Worm (Caenorhabditis elegans) whole organism, L1 larva: ENCODE data around the gene unc-83.

Experiments used
- C04F5.9 ChIP-seq: sonication (generic microtip); optimal IDR thresholded peaks from 2 replicates; lab custom pipeline; 2016; ENCODE audit warnings: missing genetic modification characterization, missing compliant biosample characterization
- C16A3.4 ChIP-seq: fragments of 150-350 bp; optimal IDR thresholded peaks from 2 replicates; lab custom pipeline; 2014; ENCODE audit warnings: missing biosample characterization, missing genetic modification characterization
- F16B12.6 ChIP-seq: fragments of 150-350 bp; optimal IDR thresholded peaks from 2 replicates; lab custom pipeline; 2014; ENCODE audit warnings: missing biosample characterization, missing genetic modification characterization
- Y116A8C.19 ChIP-seq: sonication (generic microtip); optimal IDR thresholded peaks from 2 replicates; lab custom pipeline; 2016; ENCODE audit warnings: missing compliant biosample characterization, missing genetic modification characterization, borderline replicate concordance
- aha-1 ChIP-seq: fragments of 150-350 bp; optimal IDR thresholded peaks from 2 replicates; lab custom pipeline; 2014; ENCODE audit warnings: missing biosample characterization, missing genetic modification characterization
- ama-1 ChIP-seq: fragments of 150-350 bp; optimal IDR thresholded peaks from 2 replicates; lab custom pipeline; 2014
- blmp-1 ChIP-seq: fragments of 150-350 bp; optimal IDR thresholded peaks from 2 replicates; lab custom pipeline; 2014; ENCODE audit warnings: missing biosample characterization, missing genetic modification characterization
- dpl-1 ChIP-seq, 3 experiments: fragments of 150-350 bp in 2 of 3; sonication (generic microtip) in 1 of 3; optimal IDR thresholded peaks; 2 replicates each; lab custom pipeline; 2014 to 2017; ENCODE audit warnings: missing biosample characterization in 3 of 3, missing genetic modification characterization in 3 of 3, missing genetic modification reagents in 3 of 3
- efl-1 ChIP-seq, 4 experiments: fragments of 150-350 bp; optimal IDR thresholded peaks in 3 of 4; peaks in 1 of 4; 1 replicate in 1 of 4; 2 replicates in 3 of 4; lab custom pipeline; 2014; ENCODE audit warnings: missing biosample characterization in 2 of 4, missing genetic modification characterization in 2 of 4, missing genetic modification reagents in 2 of 4
- egl-27 ChIP-seq, 2 experiments: fragments of 150-350 bp in 1 of 2; sonication (generic microtip); optimal IDR thresholded peaks; 3 replicates each; lab custom pipeline; 2017 to 2018; ENCODE audit warnings: missing biosample characterization in 2 of 2, missing genetic modification characterization in 2 of 2, missing genetic modification reagents in 2 of 2
- elt-2 ChIP-seq: sonication (generic microtip); optimal IDR thresholded peaks from 2 replicates; lab custom pipeline; 2016; ENCODE audit warnings: missing genetic modification characterization, mild to moderate bottlenecking, inconsistent platforms, missing compliant biosample characterization, missing genetic modification reagents
- elt-3 ChIP-seq, 6 experiments: fragments of 150-350 bp in 1 of 6; sonication (generic microtip); optimal IDR thresholded peaks; 2 replicates each; lab custom pipeline; 2017 to 2018; ENCODE audit warnings: missing biosample characterization in 6 of 6, missing genetic modification characterization in 6 of 6, inconsistent platforms in 1 of 6
- fkh-8 ChIP-seq: sonication (generic microtip); optimal IDR thresholded peaks from 2 replicates; lab custom pipeline; 2016; ENCODE audit warnings: mild to moderate bottlenecking, missing genetic modification characterization, missing compliant biosample characterization
- hpl-2 ChIP-seq: fragments of 150-350 bp; optimal IDR thresholded peaks from 2 replicates; lab custom pipeline; 2014; ENCODE audit warnings: missing biosample characterization, missing genetic modification reagents, missing genetic modification characterization
- irx-1 ChIP-seq: sonication (generic microtip); optimal IDR thresholded peaks from 2 replicates; lab custom pipeline; 2016; ENCODE audit warnings: missing genetic modification characterization, missing compliant biosample characterization
- isw-1 ChIP-seq: fragments of 200-800 bp; sonication (Bioruptor generic); IDR thresholded peaks from 2 replicates; pipeline ENCODE4 v1.3.6; 2022; ENCODE audit warnings: missing genetic modification characterization, missing compliant biosample characterization
- lin-13 ChIP-seq: fragments of 150-350 bp; optimal IDR thresholded peaks from 2 replicates; lab custom pipeline; 2014; ENCODE audit warnings: missing biosample characterization, missing genetic modification reagents, missing genetic modification characterization
- lin-14 ChIP-seq: fragments of 200-800 bp; sonication (Bioruptor generic); optimal IDR thresholded peaks from 2 replicates; lab custom pipeline; 2018; ENCODE audit warnings: mild to moderate bottlenecking, missing genetic modification characterization, moderate library complexity, missing compliant biosample characterization
- lin-15B ChIP-seq: fragments of 150-350 bp; sonication (generic microtip); optimal IDR thresholded peaks from 3 replicates; lab custom pipeline; 2014; ENCODE audit warnings: missing biosample characterization, missing genetic modification characterization
- lin-35 ChIP-seq, 2 experiments: fragments of 150-350 bp; optimal IDR thresholded peaks; 2 replicates each; lab custom pipeline; 2014; ENCODE audit warnings: missing biosample characterization in 2 of 2, missing genetic modification characterization in 2 of 2, missing genetic modification reagents in 2 of 2
- lir-3 ChIP-seq: sonication (generic microtip); optimal IDR thresholded peaks from 2 replicates; lab custom pipeline; 2016; ENCODE audit warnings: mild to moderate bottlenecking, missing genetic modification characterization, moderate library complexity, missing compliant biosample characterization; ENCODE audit not compliant: poor library complexity
- lsy-2 ChIP-seq, 2 experiments: fragments of 150-350 bp; optimal IDR thresholded peaks; 2 replicates each; lab custom pipeline; 2014; ENCODE audit warnings: missing biosample characterization in 2 of 2, missing genetic modification characterization in 2 of 2
- mep-1 ChIP-seq: fragments of 150-350 bp; optimal IDR thresholded peaks from 2 replicates; lab custom pipeline; 2014; ENCODE audit warnings: missing biosample characterization, missing genetic modification characterization
- nhr-19 ChIP-seq: fragments of 200-800 bp; sonication (Bioruptor generic); conservative IDR thresholded peaks from 2 replicates; pipeline ENCODE4 v1.3.6; 2022; ENCODE audit warnings: missing genetic modification characterization, missing compliant biosample characterization
- nhr-20 ChIP-seq: sonication (generic microtip); optimal IDR thresholded peaks from 2 replicates; lab custom pipeline; 2016; ENCODE audit warnings: mild to moderate bottlenecking, missing genetic modification characterization, missing compliant biosample characterization
- nhr-47 ChIP-seq: sonication (generic microtip); optimal IDR thresholded peaks from 2 replicates; lab custom pipeline; 2016; ENCODE audit warnings: mild to moderate bottlenecking, missing genetic modification characterization, moderate library complexity, missing compliant biosample characterization
- nhr-71 ChIP-seq: sonication (generic microtip); optimal IDR thresholded peaks from 2 replicates; lab custom pipeline; 2016; ENCODE audit warnings: mild to moderate bottlenecking, missing genetic modification characterization, moderate library complexity, missing compliant biosample characterization
- nhr-77 ChIP-seq: fragments of 150-350 bp; optimal IDR thresholded peaks from 2 replicates; lab custom pipeline; 2014; ENCODE audit warnings: missing biosample characterization, missing genetic modification characterization
- nhr-85 ChIP-seq: sonication (generic microtip); peaks from one replicate; lab custom pipeline; 2016; ENCODE audit warnings: missing genetic modification characterization, inconsistent platforms, missing compliant biosample characterization
- nhr-90 ChIP-seq: sonication (generic microtip); optimal IDR thresholded peaks from 2 replicates; lab custom pipeline; 2016; ENCODE audit warnings: mild to moderate bottlenecking, missing genetic modification characterization, missing compliant biosample characterization; ENCODE audit not compliant: poor library complexity
- pag-3 ChIP-seq: sonication (generic microtip); optimal IDR thresholded peaks from 2 replicates; lab custom pipeline; 2017; ENCODE audit warnings: missing genetic modification characterization, mild to moderate bottlenecking, missing compliant biosample characterization, antibody characterized with exemption, borderline replicate concordance; ENCODE audit not compliant: insufficient read depth
- pax-3 ChIP-seq: fragments of 200-800 bp; sonication (Bioruptor generic); optimal IDR thresholded peaks from 2 replicates; lab custom pipeline; 2018; ENCODE audit warnings: mild to moderate bottlenecking, missing genetic modification characterization, moderate library complexity, missing compliant biosample characterization
- rnt-1 ChIP-seq: sonication (generic microtip); optimal IDR thresholded peaks from 2 replicates; lab custom pipeline; 2016; ENCODE audit warnings: mild to moderate bottlenecking, missing genetic modification characterization, moderate library complexity, missing compliant biosample characterization
- snu-23 ChIP-seq: sonication (generic microtip); optimal IDR thresholded peaks from 2 replicates; lab custom pipeline; 2016; ENCODE audit warnings: missing genetic modification characterization, missing compliant biosample characterization
- swsn-7 ChIP-seq: sonication (generic microtip); optimal IDR thresholded peaks from 2 replicates; lab custom pipeline; 2016; ENCODE audit warnings: missing genetic modification characterization, missing compliant biosample characterization
- tbx-2 ChIP-seq: sonication (generic microtip); optimal IDR thresholded peaks from 2 replicates; lab custom pipeline; 2016; ENCODE audit warnings: missing genetic modification characterization, missing compliant biosample characterization
- unc-30 ChIP-seq: sonication (generic microtip); optimal IDR thresholded peaks from 2 replicates; lab custom pipeline; 2017; ENCODE audit warnings: missing biosample characterization, missing genetic modification characterization
- vab-15 ChIP-seq: sonication (generic microtip); optimal IDR thresholded peaks from 2 replicates; lab custom pipeline; 2017; ENCODE audit warnings: missing genotype, mild to moderate bottlenecking, missing genetic modification characterization, missing compliant biosample characterization
- zip-4 ChIP-seq: fragments of 200-800 bp; sonication (Bioruptor generic); optimal IDR thresholded peaks from 2 replicates; lab custom pipeline; 2018; ENCODE audit warnings: mild to moderate bottlenecking, missing genetic modification characterization, moderate library complexity, missing compliant biosample characterization
- ztf-4 ChIP-seq: fragments of 150-350 bp; optimal IDR thresholded peaks from 2 replicates; lab custom pipeline; 2014; ENCODE audit warnings: missing biosample characterization, missing genetic modification characterization

The unc-83 gene

DNA sequence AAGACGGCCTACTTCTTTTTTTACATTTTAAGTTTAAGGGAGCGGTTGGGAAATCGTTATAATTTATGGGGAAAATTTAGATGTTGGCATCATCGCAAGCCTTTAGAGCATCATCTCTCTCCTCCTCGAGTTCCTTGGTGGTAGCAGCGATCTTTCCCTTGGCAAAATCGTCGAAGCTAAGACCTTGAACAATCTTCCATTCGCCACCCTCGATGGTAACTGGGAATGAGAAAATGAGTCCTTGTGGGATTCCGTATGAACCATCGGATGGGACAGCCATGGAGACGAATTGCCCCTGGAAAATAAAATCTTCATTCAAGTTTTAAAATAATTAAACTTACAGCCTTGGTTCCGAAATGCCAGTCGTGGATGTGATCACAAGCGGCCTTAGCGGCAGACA lies 50.5 kb downstream of the unc-83 start:
- no peak for TF ChIP-seq lin-15B (tag; lab: Kevin White, UChicago)
- TF ChIP-seq, all 84 proteins: peak for 0

DNA sequence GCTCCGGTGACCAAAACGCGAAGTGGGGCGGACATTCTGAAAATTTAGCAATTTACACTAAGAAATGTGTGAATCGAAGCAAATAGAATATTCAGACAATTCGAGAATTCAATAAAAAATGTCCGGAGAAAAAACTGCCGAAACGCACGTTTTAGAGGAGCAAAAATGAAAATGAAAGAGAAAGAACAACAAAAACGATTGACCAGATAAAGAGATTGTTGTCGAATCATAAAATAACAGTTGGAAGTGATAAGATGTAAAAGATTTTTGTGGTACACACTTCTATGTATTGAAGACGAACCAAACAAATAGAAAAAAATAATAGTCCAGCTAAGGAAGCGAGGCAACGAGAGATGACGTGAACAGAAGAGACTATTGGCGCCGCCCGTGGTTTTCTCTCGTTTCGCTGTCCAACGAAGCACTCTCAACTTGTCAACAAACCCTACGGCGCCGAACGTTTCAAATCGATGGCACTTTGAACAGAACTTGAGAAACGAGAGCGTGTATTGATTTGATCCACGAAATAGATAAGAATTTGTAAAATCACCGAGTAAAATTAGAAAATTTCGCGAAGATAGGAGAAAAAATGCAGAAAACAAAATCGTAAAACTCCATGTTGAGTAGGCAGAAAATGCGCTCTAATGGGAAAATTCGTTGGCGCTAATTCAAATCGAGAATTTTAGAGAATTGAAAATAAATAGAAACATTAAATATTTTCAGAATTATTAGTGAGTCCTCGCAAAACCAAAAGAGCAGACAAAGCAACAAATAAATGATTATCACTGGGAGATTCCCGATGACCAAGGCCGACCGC lies 51.8 kb downstream of the unc-83 start, which contains the start of gene mdh-1:
Gene mdh-1 (minus strand): TSS at position 36 of the 814 bp plus-strand sequence.
- TF ChIP-seq tbx-2 (no peak), lin-35 (GFP tag; optimal IDR thresholded peaks at IDR 0.05; lab: Kevin White, UChicago) (peak; percentile 30 to 71), blmp-1 (tag; lab: Kevin White, UChicago) (peak; percentile 62), mep-1 (tag; lab: Kevin White, UChicago) (peak; percentile 7), elt-3 (tag; optimal IDR thresholded peaks at IDR 0.05; lab: Kevin White, UChicago) (peak in 1 of 6 experiments; percentile 40), C04F5.9 (tag; lab: Kevin White, UChicago) (no peak), nhr-85 (tag; lab: Kevin White, UChicago) (peak; percentile 30), dpl-1 (GFP tag; optimal IDR thresholded peaks at IDR 0.05; lab: Kevin White, UChicago) (peak; percentile 44 to 79 (median 53)), fkh-8 (tag; lab: Kevin White, UChicago) (peak; percentile 33), lin-14 (GFP tag; lab: Kevin White, UChicago) (peak; percentile 58), egl-27 (tag; optimal IDR thresholded peaks at IDR 0.05; lab: Kevin White, UChicago) (peak in 1 of 2 experiments; percentile 25), nhr-20 (tag; lab: Kevin White, UChicago) (no peak), elt-2 (peak; percentile 29), efl-1 (optimal IDR thresholded peaks at IDR 0.05; lab: Kevin White, UChicago) (peak in 1 of 2 experiments; percentile 75), efl-1 (GFP tag; optimal IDR thresholded peaks at IDR 0.05 in 1 of 2; lab: Kevin White, UChicago) (peak; percentile 72 to 96), nhr-47 (tag; lab: Kevin White, UChicago) (peak; percentile 13), hpl-2 (GFP tag; lab: Kevin White, UChicago) (no peak), pax-3 (tag; lab: Kevin White, UChicago) (peak; percentile 11)
- TF ChIP-seq, all 84 proteins: peak for 13

DNA sequence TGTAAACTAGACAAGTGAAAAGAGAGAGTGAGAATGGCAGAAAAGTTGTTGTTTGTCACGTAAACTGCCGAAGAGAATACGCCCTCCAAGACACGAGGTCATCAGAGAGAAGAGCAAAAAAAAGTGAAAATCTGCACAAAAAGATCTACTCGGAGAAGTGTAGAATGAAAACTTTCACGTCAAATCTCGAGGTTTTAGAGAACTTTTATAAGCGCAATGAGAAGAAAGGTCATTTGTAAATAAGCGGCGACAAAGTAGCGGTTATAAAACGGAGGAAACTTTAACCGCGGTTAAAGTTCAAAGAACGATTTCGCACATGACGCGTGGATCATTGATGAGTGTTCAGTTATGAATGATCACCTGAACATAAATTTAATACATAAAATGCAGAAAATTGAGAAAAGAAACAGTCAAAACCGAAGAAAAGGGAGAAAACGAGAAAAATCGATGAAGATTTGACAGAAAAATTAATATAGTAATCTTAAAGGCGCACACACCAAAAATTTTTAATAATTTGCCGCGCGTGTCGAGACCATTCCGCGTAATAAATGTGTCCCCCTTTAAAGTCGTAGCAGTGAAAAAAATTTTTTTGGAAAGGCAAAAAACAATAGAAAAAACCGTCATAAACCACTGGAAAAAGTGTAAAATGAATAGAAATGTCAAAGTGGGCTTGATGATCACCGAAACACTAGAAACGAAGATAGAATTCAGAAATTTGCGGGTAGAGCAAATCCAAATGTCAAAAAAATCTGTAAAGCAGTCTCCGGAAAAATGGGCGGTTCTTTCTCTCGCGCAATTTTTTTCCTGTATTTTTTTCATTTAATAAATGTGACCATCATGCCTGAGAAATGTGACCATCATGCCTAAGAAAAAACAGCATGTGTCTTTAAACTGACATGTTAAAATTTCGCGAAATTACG lies 52.7 kb downstream of the unc-83 start:
- peak; percentile 49 for TF ChIP-seq aha-1
- peak; percentile 27 for TF ChIP-seq tbx-2
- TF ChIP-seq mep-1 (tag; lab: Kevin White, UChicago), result peak; percentile 57
- TF ChIP-seq rnt-1 (tag; lab: Kevin White, UChicago), result peak; percentile 52
- TF ChIP-seq lin-13 (GFP tag; lab: Kevin White, UChicago), result peak; percentile 17
- peak; percentile 8 to 33 for TF ChIP-seq lsy-2 (tag; optimal IDR thresholded peaks at IDR 0.05; lab: Kevin White, UChicago)
- peak; percentile 26 for TF ChIP-seq C16A3.4 (tag; lab: Kevin White, UChicago)
- peak; percentile 22 to 29 for TF ChIP-seq lin-35 (GFP tag; optimal IDR thresholded peaks at IDR 0.05; lab: Kevin White, UChicago)
- TF ChIP-seq efl-1 (optimal IDR thresholded peaks at IDR 0.05; lab: Kevin White, UChicago), result no peak
- TF ChIP-seq efl-1 (GFP tag; optimal IDR thresholded peaks at IDR 0.05 in 1 of 2; lab: Kevin White, UChicago), result peak in 1 of 2 experiments; percentile 86
- TF ChIP-seq ztf-4 (tag; lab: Kevin White, UChicago), result peak; percentile 51
- peak; percentile 31 for TF ChIP-seq ama-1 (lab: Kevin White, UChicago)
- TF ChIP-seq zip-4, result no peak
- TF ChIP-seq Y116A8C.19 (tag; lab: Kevin White, UChicago), result no peak
- TF ChIP-seq nhr-90, result peak; percentile 40
- TF ChIP-seq isw-1 (GFP tag; lab: Robert Waterston, UW), result no peak
- no peak for TF ChIP-seq pax-3 (tag; lab: Kevin White, UChicago)
- peak; percentile 77 for TF ChIP-seq pag-3 (tag; lab: Kevin White, UChicago)
- no peak for TF ChIP-seq vab-15 (tag; lab: Kevin White, UChicago)
- peak; percentile 88 for TF ChIP-seq nhr-85 (tag; lab: Kevin White, UChicago)
- peak; percentile 5 for TF ChIP-seq lir-3
- peak; percentile 27 for TF ChIP-seq swsn-7 (tag; lab: Kevin White, UChicago)
- no peak for TF ChIP-seq elt-2
- peak; percentile 6 for TF ChIP-seq irx-1 (tag; lab: Kevin White, UChicago)
- TF ChIP-seq unc-30 (tag; lab: Kevin White, UChicago), result no peak
- TF ChIP-seq elt-3 (tag; optimal IDR thresholded peaks at IDR 0.05; lab: Kevin White, UChicago), result peak in 2 of 6 experiments; percentile 55 to 72
- peak; percentile 84 for TF ChIP-seq lin-14 (GFP tag; lab: Kevin White, UChicago)
- peak; percentile 70 for TF ChIP-seq nhr-19 (GFP tag; lab: Robert Waterston, UW)
- no peak for TF ChIP-seq F16B12.6 (tag; lab: Kevin White, UChicago)
- TF ChIP-seq nhr-20 (tag; lab: Kevin White, UChicago), result peak; percentile 55
- no peak for TF ChIP-seq nhr-77 (tag; lab: Kevin White, UChicago)
- peak; percentile 61 for TF ChIP-seq snu-23 (GFP tag; lab: Kevin White, UChicago)
- TF ChIP-seq lin-15B (tag; lab: Kevin White, UChicago), result no peak
- TF ChIP-seq blmp-1 (tag; lab: Kevin White, UChicago), result peak; percentile 82
- peak; percentile 73 for TF ChIP-seq nhr-71 (tag; lab: Kevin White, UChicago)
